Fruit fly (Drosophila melanogaster) whole organism, embryonic: ENCODE measurements around the gene Prosbeta2R2.

Experiments used
- Abd-B ChIP-seq: fragments of 200-800 bp; sonication (Bioruptor generic); optimal IDR thresholded peaks from 2 replicates; lab custom pipeline; 2018; ENCODE audit warnings: missing biosample characterization, mild to moderate bottlenecking, missing genetic modification characterization, moderate library complexity
- B-H1 ChIP-seq: fragments of 200-800 bp; sonication (Bioruptor generic); IDR thresholded peaks from 3 replicates; pipeline ENCODE4 v1.3.6; 2022; ENCODE audit warnings: missing biosample characterization, missing genetic modification characterization
- BEAF-32 ChIP-seq: fragments of 200-800 bp; sonication (Bioruptor generic); optimal IDR thresholded peaks from 3 replicates; lab custom pipeline; 2017; ENCODE audit warnings: missing biosample characterization, missing genetic modification characterization, mild to moderate bottlenecking, moderate library complexity, missing genetic modification reagents
- BtbVII ChIP-seq: fragments of 200-800 bp; sonication (Bioruptor generic); optimal IDR thresholded peaks from 3 replicates; lab custom pipeline; 2017; ENCODE audit warnings: missing biosample characterization, mild to moderate bottlenecking, missing genetic modification characterization
- CG10274 ChIP-seq: fragments of 200-800 bp; sonication (Bioruptor generic); optimal IDR thresholded peaks from 3 replicates; lab custom pipeline; 2017; ENCODE audit warnings: missing biosample characterization, mild to moderate bottlenecking, missing genetic modification characterization
- CG11247 ChIP-seq: fragments of 200-800 bp; sonication (Bioruptor generic); IDR thresholded peaks from 2 replicates; pipeline ENCODE4 v1.3.6; 2022; ENCODE audit warnings: missing biosample characterization, missing genetic modification characterization
- CG12299 ChIP-seq: fragments of 200-800 bp; sonication (Bioruptor generic); optimal IDR thresholded peaks from 2 replicates; lab custom pipeline; 2018; ENCODE audit warnings: missing biosample characterization, mild to moderate bottlenecking, missing genetic modification characterization
- CG13296 ChIP-seq: fragments of 200-800 bp; sonication (Bioruptor generic); optimal IDR thresholded peaks from 3 replicates; lab custom pipeline; 2018; ENCODE audit warnings: missing biosample characterization, mild to moderate bottlenecking, missing genetic modification characterization
- CG14014 ChIP-seq: fragments of 200-800 bp; sonication (Bioruptor generic); IDR thresholded peaks from 2 replicates; pipeline ENCODE4 v1.3.6; 2022; ENCODE audit warnings: missing biosample characterization, missing genetic modification characterization
- CG15269 ChIP-seq: fragments of 200-800 bp; sonication (Bioruptor generic); optimal IDR thresholded peaks from 2 replicates; lab custom pipeline; 2018; ENCODE audit warnings: missing biosample characterization, mild to moderate bottlenecking, missing genetic modification characterization, moderate library complexity
- CG32532 ChIP-seq: fragments of 200-800 bp; sonication (Bioruptor generic); IDR thresholded peaks from 2 replicates; pipeline ENCODE4 v1.3.6; 2022; ENCODE audit warnings: missing biosample characterization, missing genetic modification characterization
- CG32767 ChIP-seq: fragments of 200-800 bp; sonication (Bioruptor generic); IDR thresholded peaks from 2 replicates; pipeline ENCODE4 v1.3.6; 2022; ENCODE audit warnings: missing biosample characterization, missing genetic modification characterization
- CG33213 ChIP-seq: fragments of 200-800 bp; sonication (Bioruptor generic); optimal IDR thresholded peaks from 3 replicates; lab custom pipeline; 2016; ENCODE audit warnings: missing biosample characterization, missing genetic modification characterization
- CG34376 ChIP-seq: fragments of 200-800 bp; sonication (Bioruptor generic); optimal IDR thresholded peaks from 2 replicates; lab custom pipeline; 2018; ENCODE audit warnings: missing biosample characterization, mild to moderate bottlenecking, missing genetic modification characterization
- CG34422 ChIP-seq: fragments of 200-800 bp; sonication (Bioruptor generic); IDR thresholded peaks from 3 replicates; pipeline ENCODE4 v1.3.6; 2022; ENCODE audit warnings: missing biosample characterization, missing genetic modification characterization
- CG4360 ChIP-seq: fragments of 200-800 bp; sonication (Bioruptor generic); IDR thresholded peaks from 2 replicates; pipeline ENCODE4 v1.3.6; 2022; ENCODE audit warnings: missing biosample characterization, missing genetic modification characterization
- CG4617 ChIP-seq: fragments of 200-800 bp; sonication (Bioruptor generic); optimal IDR thresholded peaks from 3 replicates; lab custom pipeline; 2016; ENCODE audit warnings: missing biosample characterization, missing genetic modification characterization, borderline replicate concordance
- CG7556 ChIP-seq: fragments of 200-800 bp; sonication (Bioruptor generic); optimal IDR thresholded peaks from 2 replicates; lab custom pipeline; 2017; ENCODE audit warnings: missing biosample characterization, mild to moderate bottlenecking, missing genetic modification characterization
- CG9437 ChIP-seq: fragments of 200-800 bp; sonication (Bioruptor generic); optimal IDR thresholded peaks from 2 replicates; lab custom pipeline; 2018; ENCODE audit warnings: missing biosample characterization, mild to moderate bottlenecking, missing genetic modification characterization
- CHES-1-like ChIP-seq: fragments of 200-800 bp; sonication (Bioruptor generic); optimal IDR thresholded peaks from 2 replicates; lab custom pipeline; 2016; ENCODE audit warnings: missing biosample characterization, missing genetic modification characterization
- CTCF ChIP-seq: fragments of 200-800 bp; sonication (Bioruptor generic); optimal IDR thresholded peaks from 2 replicates; lab custom pipeline; 2017; ENCODE audit warnings: missing biosample characterization, mild to moderate bottlenecking, missing genetic modification characterization, moderate library complexity
- Dp ChIP-seq: fragments of 200-800 bp; sonication (Bioruptor generic); optimal IDR thresholded peaks from 2 replicates; lab custom pipeline; 2018; ENCODE audit warnings: missing biosample characterization, mild to moderate bottlenecking, missing genetic modification characterization, moderate library complexity
- E2f1 ChIP-seq: fragments of 200-800 bp; sonication (Bioruptor generic); IDR thresholded peaks from 2 replicates; pipeline ENCODE4 v1.3.6; 2022; ENCODE audit warnings: missing biosample characterization, missing genetic modification characterization
- Ets65A ChIP-seq: fragments of 200-800 bp; sonication (Bioruptor generic); peaks from one replicate; lab custom pipeline; 2016; ENCODE audit warnings: missing biosample characterization, missing genetic modification characterization
- HmgD ChIP-seq: fragments of 200-800 bp; sonication (Bioruptor generic); optimal IDR thresholded peaks from 3 replicates; lab custom pipeline; 2016; ENCODE audit warnings: missing biosample characterization, missing genetic modification characterization
- Hmr ChIP-seq: fragments of 200-800 bp; sonication (Bioruptor generic); optimal IDR thresholded peaks from 3 replicates; lab custom pipeline; 2017; ENCODE audit warnings: mild to moderate bottlenecking, missing biosample characterization, missing genetic modification reagents, missing genetic modification characterization
- Med ChIP-seq: fragments of 200-800 bp; sonication (Bioruptor generic); peaks from one replicate; lab custom pipeline; 2016; ENCODE audit warnings: missing biosample characterization, missing genetic modification characterization, mild to moderate bottlenecking, inconsistent platforms, moderate library complexity
- Myb ChIP-seq: fragments of 200-800 bp; sonication (Bioruptor generic); optimal IDR thresholded peaks from 2 replicates; lab custom pipeline; 2016; ENCODE audit warnings: missing biosample characterization, missing genetic modification characterization
- Nf-YA ChIP-seq: fragments of 200-800 bp; sonication (Bioruptor generic); IDR thresholded peaks from 2 replicates; pipeline ENCODE4 v1.3.6; 2022; ENCODE audit warnings: missing biosample characterization, missing genetic modification characterization
- PHDP ChIP-seq: fragments of 200-800 bp; sonication (Bioruptor generic); optimal IDR thresholded peaks from 3 replicates; lab custom pipeline; 2018; ENCODE audit warnings: missing biosample characterization, mild to moderate bottlenecking, missing genetic modification characterization, moderate library complexity
- Poxn ChIP-seq: fragments of 200-800 bp; sonication (Bioruptor generic); IDR thresholded peaks from 2 replicates; pipeline ENCODE4 v1.3.6; 2022; ENCODE audit warnings: missing biosample characterization, missing genetic modification characterization
- Spps ChIP-seq: fragments of 200-800 bp; sonication (Bioruptor generic); optimal IDR thresholded peaks from 2 replicates; lab custom pipeline; 2018; ENCODE audit warnings: missing biosample characterization, mild to moderate bottlenecking, missing genetic modification characterization
- Stat92E ChIP-seq, 3 experiments: fragments of >200 bp in 2 of 3; fragments of 200-800 bp in 1 of 3; sonication (Bioruptor generic) in 1 of 3; optimal IDR thresholded peaks; 2 replicates each; lab custom pipeline; 2017 to 2019; ENCODE audit warnings: missing biosample characterization in 3 of 3, missing genetic modification characterization in 3 of 3, mild to moderate bottlenecking in 1 of 3, moderate library complexity in 1 of 3
- amos ChIP-seq: fragments of 200-800 bp; sonication (Bioruptor generic); IDR thresholded peaks from 2 replicates; pipeline ENCODE4 v1.3.6; 2022; ENCODE audit warnings: missing biosample characterization, missing genetic modification characterization; ENCODE audit not compliant: partially characterized antibody
- bcd ChIP-seq: fragments of 200-800 bp; sonication (Bioruptor generic); optimal IDR thresholded peaks from 2 replicates; lab custom pipeline; 2017; ENCODE audit warnings: missing biosample characterization, mild to moderate bottlenecking, missing genetic modification characterization
- corto ChIP-seq: fragments of 200-800 bp; sonication (Bioruptor generic); optimal IDR thresholded peaks from 2 replicates; lab custom pipeline; 2016; ENCODE audit warnings: missing biosample characterization, mild to moderate bottlenecking, missing genetic modification characterization, moderate library complexity
- croc ChIP-seq: fragments of 200-800 bp; sonication (Bioruptor generic); conservative IDR thresholded peaks from 3 replicates; pipeline ENCODE4 v1.3.6; 2022; ENCODE audit warnings: missing biosample characterization, missing genetic modification characterization
- fu2 ChIP-seq: fragments of 200-800 bp; sonication (Bioruptor generic); optimal IDR thresholded peaks from 2 replicates; lab custom pipeline; 2016; ENCODE audit warnings: missing biosample characterization, missing genetic modification characterization
- gce ChIP-seq: fragments of 200-800 bp; sonication (Bioruptor generic); IDR thresholded peaks from 3 replicates; pipeline ENCODE4 v1.3.6; 2022; ENCODE audit warnings: missing biosample characterization, missing genetic modification characterization
- gro ChIP-seq: fragments of 200-800 bp; sonication (Bioruptor generic); optimal IDR thresholded peaks from 2 replicates; lab custom pipeline; 2016; ENCODE audit warnings: missing biosample characterization, missing genetic modification characterization
- jing ChIP-seq: fragments of 200-800 bp; sonication (Bioruptor generic); optimal IDR thresholded peaks from 2 replicates; lab custom pipeline; 2018; ENCODE audit warnings: missing biosample characterization, mild to moderate bottlenecking, missing genetic modification characterization
- knrl ChIP-seq: fragments of 200-800 bp; sonication (Bioruptor generic); IDR thresholded peaks from 3 replicates; pipeline ENCODE4 v1.3.6; 2022; ENCODE audit warnings: missing biosample characterization, missing genetic modification characterization; ENCODE audit not compliant: partially characterized antibody
- lola ChIP-seq, 3 experiments: fragments of >200 bp in 2 of 3; fragments of 200-800 bp in 1 of 3; sonication (Bioruptor generic) in 1 of 3; optimal IDR thresholded peaks; 2 replicates each; lab custom pipeline; 2017 to 2019; ENCODE audit warnings: missing biosample characterization in 3 of 3, missing genetic modification characterization in 3 of 3, mild to moderate bottlenecking in 1 of 3, moderate library complexity in 1 of 3
- pros ChIP-seq: fragments of 200-800 bp; sonication (Bioruptor generic); optimal IDR thresholded peaks from 3 replicates; lab custom pipeline; 2019; ENCODE audit warnings: missing biosample characterization, mild to moderate bottlenecking, missing genetic modification characterization, moderate library complexity
- salm ChIP-seq: fragments of 200-800 bp; sonication (Bioruptor generic); optimal IDR thresholded peaks from 2 replicates; lab custom pipeline; 2018; ENCODE audit warnings: missing biosample characterization, mild to moderate bottlenecking, missing genetic modification characterization
- schlank ChIP-seq: fragments of 200-800 bp; sonication (Bioruptor generic); optimal IDR thresholded peaks from 2 replicates; lab custom pipeline; 2018; ENCODE audit warnings: missing biosample characterization, mild to moderate bottlenecking, missing genetic modification characterization
- slp2 ChIP-seq: fragments of 200-800 bp; sonication (Bioruptor generic); optimal IDR thresholded peaks from 2 replicates; lab custom pipeline; 2016; ENCODE audit warnings: missing biosample characterization, missing genetic modification characterization
- so ChIP-seq: fragments of 200-800 bp; sonication (Bioruptor generic); IDR thresholded peaks from 3 replicates; pipeline ENCODE4 v1.3.6; 2022; ENCODE audit warnings: missing biosample characterization, missing genetic modification characterization
- stc ChIP-seq: fragments of 200-800 bp; sonication (Bioruptor generic); IDR thresholded peaks from 2 replicates; pipeline ENCODE4 v1.3.6; 2022; ENCODE audit warnings: missing biosample characterization, missing genetic modification characterization
- sug ChIP-seq: fragments of 200-800 bp; optimal IDR thresholded peaks from 2 replicates; lab custom pipeline; 2019; ENCODE audit warnings: missing biosample characterization, mild to moderate bottlenecking, missing genetic modification characterization, moderate library complexity
- trem ChIP-seq: fragments of 200-800 bp; optimal IDR thresholded peaks from 3 replicates; lab custom pipeline; 2019; ENCODE audit warnings: missing biosample characterization, mild to moderate bottlenecking, missing genetic modification characterization, moderate library complexity

The Prosbeta2R2 gene

dm6 chr3R:5217278-5217714, 2.0 kb downstream of the Prosbeta2R2 start, which contains the start of gene cno (continued):
- TF ChIP-seq CG12299 (tag; lab: Kevin White, UChicago) (no peak), CHES-1-like (GFP tag; lab: Kevin White, UChicago) (peak; percentile 28), CG14014 (no peak), Spps (no peak), CG33213 (peak; percentile 94), pros (GFP tag; lab: Kevin White, UChicago) (no peak), bcd (GFP tag; lab: Kevin White, UChicago) (peak; percentile 2), salm (tag; lab: Kevin White, UChicago) (peak; percentile 39), BEAF-32 (GFP tag; lab: Kevin White, UChicago) (peak; percentile 59), BtbVII (GFP tag; lab: Kevin White, UChicago) (peak; percentile 18), sug (tag; lab: Kevin White, UChicago) (peak; percentile 10), croc (GFP tag; lab: Robert Waterston, UW) (no peak), CG13296 (GFP tag; lab: Kevin White, UChicago) (peak; percentile 48), CG7556 (no peak), Ets65A (peak; percentile 91), CG11247 (GFP tag; lab: Robert Waterston, UW) (no peak), CG34422 (GFP tag; lab: Robert Waterston, UW) (peak; percentile 50; the same call in 1 of the 3 replicates), so (0 out of 3 replicates have a peak, but pooled peaks have one; percentile 27), Dp (peak; percentile 81), CG34376 (peak; percentile 28), Hmr (GFP tag; lab: Kevin White, UChicago) (peak; percentile 88), Stat92E (GFP tag; optimal IDR thresholded peaks at IDR 0.05; lab: Kevin White, UChicago) (peak in 1 of 3 experiments; percentile 76), CG9437 (GFP tag; lab: Kevin White, UChicago) (peak; percentile 71), stc (GFP tag; lab: Robert Waterston, UW) (peak; percentile 11; the same call in 1 of the 2 replicates), Myb (GFP tag; lab: Kevin White, UChicago) (peak; percentile 57), CTCF (GFP tag; lab: Kevin White, UChicago) (peak; percentile 41), B-H1 (GFP tag; lab: Robert Waterston, UW) (no peak), E2f1 (GFP tag; lab: Robert Waterston, UW) (no peak), CG32767 (GFP tag; lab: Robert Waterston, UW) (0 out of 2 replicates have a peak, but pooled peaks have one; percentile 12), amos (GFP tag; lab: Robert Waterston, UW) (peak; percentile 59), Med (GFP tag; lab: Kevin White, UChicago) (peak; percentile 89), fu2 (no peak), slp2 (GFP tag; lab: Kevin White, UChicago) (no peak), CG32532 (GFP tag; lab: Robert Waterston, UW) (0 out of 2 replicates have a peak, but pooled peaks have one; percentile 29), gce (peak; percentile 38; the same call in 1 of the 3 replicates), trem (tag; lab: Kevin White, UChicago) (peak; percentile 72), Poxn (GFP tag; lab: Robert Waterston, UW) (no peak), jing (no peak), CG4617 (GFP tag; lab: Kevin White, UChicago) (no peak), CG4360 (GFP tag; lab: Robert Waterston, UW) (peak; percentile 48; the same call in 1 of the 2 replicates), HmgD (GFP tag; lab: Kevin White, UChicago) (peak; percentile 45), CG10274 (no peak), PHDP (peak; percentile 21), gro (GFP tag; lab: Kevin White, UChicago) (no peak), Abd-B (GFP tag; lab: Kevin White, UChicago) (no peak), knrl (peak; percentile 51; the same call in 1 of the 3 replicates), corto (GFP tag; lab: Kevin White, UChicago) (no peak), schlank (tag; lab: Kevin White, UChicago) (no peak), CG15269 (tag; lab: Kevin White, UChicago) (peak; percentile 21), Nf-YA (GFP tag; lab: Robert Waterston, UW) (no peak), lola (GFP tag; optimal IDR thresholded peaks at IDR 0.05; lab: Kevin White, UChicago) (no peak)
